Fruit fly (Drosophila melanogaster) whole organism, prepupa: Measurements from ENCODE around the gene CG2267.

Experiments used
- CG11902 ChIP-seq: fragments of 200-800 bp; sonication (Bioruptor generic); optimal IDR thresholded peaks from 3 replicates; lab custom pipeline; 2016; ENCODE audit warnings: missing biosample characterization, missing genetic modification characterization
- Ets21C ChIP-seq: fragments of 200-800 bp; sonication (Bioruptor generic); optimal IDR thresholded peaks from 3 replicates; lab custom pipeline; 2016; ENCODE audit warnings: missing biosample characterization, missing genetic modification characterization
- Ets96B ChIP-seq: fragments of 200-800 bp; optimal IDR thresholded peaks from 2 replicates; lab custom pipeline; 2019; ENCODE audit warnings: missing biosample characterization, mild to moderate bottlenecking, missing genetic modification characterization, moderate library complexity
- OdsH ChIP-seq: fragments of 200-800 bp; sonication (Bioruptor generic); optimal IDR thresholded peaks from 3 replicates; lab custom pipeline; 2016; ENCODE audit warnings: missing biosample characterization, missing genetic modification characterization
- Sox102F ChIP-seq: fragments of 200-800 bp; sonication (Bioruptor generic); optimal IDR thresholded peaks from 2 replicates; lab custom pipeline; 2016; ENCODE audit warnings: missing biosample characterization, mild to moderate bottlenecking, missing genetic modification characterization
- achi ChIP-seq: fragments of 200-800 bp; sonication (Bioruptor generic); optimal IDR thresholded peaks from 3 replicates; lab custom pipeline; 2016; ENCODE audit warnings: missing biosample characterization, missing genetic modification characterization
- fd85E ChIP-seq: fragments of 200-800 bp; sonication (Bioruptor generic); optimal IDR thresholded peaks from 3 replicates; lab custom pipeline; 2016; ENCODE audit warnings: missing biosample characterization, missing genetic modification characterization

- no peak for TF ChIP-seq Sox102F (GFP tag; lab: Kevin White, UChicago)
- TF ChIP-seq Ets21C (GFP tag; lab: Kevin White, UChicago): no peak
- no peak for TF ChIP-seq fd85E (GFP tag; lab: Kevin White, UChicago)
- no peak for TF ChIP-seq Ets96B (tag; lab: Kevin White, UChicago)
- TF ChIP-seq achi (GFP tag; lab: Kevin White, UChicago): no peak
- TF ChIP-seq CG11902 (GFP tag; lab: Kevin White, UChicago): no peak
- TF ChIP-seq OdsH: no peak
Measured at dm6 chr3R:30583542-30583941, 45.3 kb downstream of the CG2267 start, which contains the start of gene Rpt6R.
